Worm (Caenorhabditis elegans): Measurements from ENCODE around the gene idpb-5.

ce11 chrV:11818786-11819185 lies 20.5 kb upstream of the idpb-5 start:
- TF ChIP-seq pha-4 (tag; optimal IDR thresholded peaks at IDR 0.05) (no peak), lin-54 (GFP tag; optimal IDR thresholded peaks at IDR 0.05) (no peak), Y53F4B.3 (GFP tag; IDR thresholded peaks at IDR 0.05) (no peak)
